Worm (Caenorhabditis elegans) whole organism, L4/young adult: ENCODE data around the gene lgc-48.

Experiments
- dao-5 ChIP-seq: sonication (generic microtip); optimal IDR thresholded peaks from 2 replicates; lab custom pipeline; 2016; ENCODE audit warnings: missing genotype, missing genetic modification characterization, moderate library complexity, missing compliant biosample characterization
- him-1 ChIP-seq: sonication (generic microtip); optimal IDR thresholded peaks from 2 replicates; lab custom pipeline; 2016; ENCODE audit warnings: missing genotype, missing genetic modification reagents, missing genetic modification characterization, missing compliant biosample characterization

DNA sequence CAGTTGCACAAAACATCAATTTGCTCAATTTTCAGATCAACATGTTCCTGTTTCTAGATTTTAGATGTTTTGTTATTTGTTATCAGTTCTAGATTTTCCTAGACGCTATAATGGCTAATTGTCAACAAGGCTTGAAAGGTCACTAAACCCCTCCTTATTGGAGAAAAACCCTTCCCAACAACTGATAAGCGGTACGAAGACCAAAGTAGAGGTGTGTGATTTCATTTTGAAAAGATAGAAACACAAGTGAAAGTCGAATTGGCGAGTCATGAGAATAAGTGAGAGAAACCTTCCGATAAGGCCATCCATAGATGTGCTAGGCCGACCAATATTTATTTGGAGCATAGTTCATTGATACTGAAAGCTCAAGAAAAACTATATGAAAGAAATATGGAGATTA is 33.6 kb downstream of the lgc-48 start:
- TF ChIP-seq dao-5 (tag; lab: Kevin White, UChicago) (no peak), him-1 (tag; lab: Kevin White, UChicago) (no peak)
